Fruit fly (Drosophila melanogaster) whole organism, wandering third instar larva: Measurements from ENCODE around the gene Septin4.

Experiments
- Abd-B ChIP-seq: fragments of >200 bp; optimal IDR thresholded peaks from 2 replicates; lab custom pipeline; 2017; ENCODE audit warnings: missing biosample characterization, missing genetic modification characterization
- CG32264 ChIP-seq: fragments of 200-800 bp; sonication (Bioruptor generic); optimal IDR thresholded peaks from 2 replicates; lab custom pipeline; 2016; ENCODE audit warnings: missing biosample characterization, missing genetic modification characterization
- CG9705 ChIP-seq: fragments of 200-800 bp; sonication (Bioruptor generic); optimal IDR thresholded peaks from 2 replicates; lab custom pipeline; 2018; ENCODE audit warnings: missing biosample characterization, mild to moderate bottlenecking, missing genetic modification characterization
- CrebA ChIP-seq: fragments of 200-800 bp; sonication (Bioruptor generic); optimal IDR thresholded peaks from 2 replicates; lab custom pipeline; 2016; ENCODE audit warnings: missing biosample characterization, mild to moderate bottlenecking, missing genetic modification characterization, borderline replicate concordance
- Dfd ChIP-seq: fragments of >200 bp; optimal IDR thresholded peaks from 2 replicates; lab custom pipeline; 2017; ENCODE audit warnings: missing biosample characterization, missing genetic modification characterization
- Dif ChIP-seq: fragments of 200-275, 200-300 bp; sonication (Bioruptor generic); optimal IDR thresholded peaks from 2 replicates; lab custom pipeline; 2018; ENCODE audit warnings: missing biosample characterization, missing genetic modification characterization; ENCODE audit not compliant: partially characterized antibody
- GATAd ChIP-seq: sonication (Bioruptor generic); optimal IDR thresholded peaks from 2 replicates; lab custom pipeline; 2016; ENCODE audit warnings: missing biosample characterization, missing genetic modification characterization
- HLH106 ChIP-seq: fragments of 200-800 bp; optimal IDR thresholded peaks from 3 replicates; lab custom pipeline; 2019; ENCODE audit warnings: missing biosample characterization, mild to moderate bottlenecking, missing genetic modification characterization, moderate library complexity
- Hnf4 ChIP-seq: fragments of 200-800 bp; sonication (Bioruptor generic); optimal IDR thresholded peaks from 2 replicates; lab custom pipeline; 2016; ENCODE audit warnings: missing biosample characterization, mild to moderate bottlenecking, missing genetic modification characterization
- Jra ChIP-seq: sonication (Bioruptor generic); optimal IDR thresholded peaks from 2 replicates; lab custom pipeline; 2016; ENCODE audit warnings: missing biosample characterization, missing genetic modification characterization
- Mio ChIP-seq: sonication (Bioruptor generic); optimal IDR thresholded peaks from 2 replicates; lab custom pipeline; 2016; ENCODE audit warnings: missing biosample characterization, missing genetic modification characterization
- Myc ChIP-seq: fragments of >200 bp; optimal IDR thresholded peaks from 2 replicates; lab custom pipeline; 2017
- N ChIP-seq: fragments of >200 bp; optimal IDR thresholded peaks from 2 replicates; lab custom pipeline; 2018; ENCODE audit warnings: missing biosample characterization, missing external identifiers, missing genetic modification characterization
- Rel ChIP-seq, 2 experiments: fragments of 200-800 bp; sonication (Bioruptor generic) in 1 of 2; optimal IDR thresholded peaks; 2 replicates in 1 of 2; 3 replicates in 1 of 2; lab custom pipeline; 2016 to 2019; ENCODE audit warnings: mild to moderate bottlenecking in 2 of 2, missing biosample characterization in 2 of 2, missing genetic modification characterization in 2 of 2, moderate library complexity in 1 of 2
- Sp1 ChIP-seq: fragments of 200-800 bp; sonication (Bioruptor generic); optimal IDR thresholded peaks from 3 replicates; lab custom pipeline; 2019; ENCODE audit warnings: missing biosample characterization, mild to moderate bottlenecking, missing genetic modification characterization, moderate library complexity
- br ChIP-seq: fragments of 200-800 bp; sonication (Bioruptor generic); optimal IDR thresholded peaks from 2 replicates; lab custom pipeline; 2016; ENCODE audit warnings: missing biosample characterization, missing genetic modification characterization
- dmrt93B ChIP-seq: fragments of 200-800 bp; sonication (Bioruptor generic); optimal IDR thresholded peaks from 2 replicates; lab custom pipeline; 2018; ENCODE audit warnings: missing biosample characterization, mild to moderate bottlenecking, missing genetic modification characterization
- dsf ChIP-seq: sonication (Bioruptor generic); optimal IDR thresholded peaks from 2 replicates; lab custom pipeline; 2016; ENCODE audit warnings: missing biosample characterization, missing genetic modification characterization, borderline replicate concordance
- ey ChIP-seq: fragments of 200-800 bp; sonication (Bioruptor generic); optimal IDR thresholded peaks from 2 replicates; lab custom pipeline; 2016; ENCODE audit warnings: missing biosample characterization, missing genetic modification characterization
- foxo ChIP-seq, 2 experiments: fragments of 200-800 bp; sonication (Bioruptor generic); optimal IDR thresholded peaks; 2 replicates in 1 of 2; 3 replicates in 1 of 2; lab custom pipeline; 2016 to 2017; ENCODE audit warnings: missing biosample characterization in 2 of 2, missing genetic modification characterization in 2 of 2
- fru ChIP-seq: fragments of 200-800 bp; sonication (Bioruptor generic); optimal IDR thresholded peaks from 3 replicates; lab custom pipeline; 2016; ENCODE audit warnings: missing biosample characterization, mild to moderate bottlenecking, missing genetic modification characterization
- h ChIP-seq: fragments of 200-800 bp; sonication (Bioruptor generic); optimal IDR thresholded peaks from 3 replicates; lab custom pipeline; 2016; ENCODE audit warnings: missing biosample characterization, mild to moderate bottlenecking, missing genetic modification characterization
- lola ChIP-seq: fragments of >200 bp; optimal IDR thresholded peaks from 2 replicates; lab custom pipeline; 2017; ENCODE audit warnings: missing biosample characterization, missing genetic modification characterization
- pan ChIP-seq: fragments of >200 bp; optimal IDR thresholded peaks from 2 replicates; lab custom pipeline; 2017
- psq ChIP-seq: fragments of 200-800 bp; sonication (Bioruptor generic); optimal IDR thresholded peaks from 3 replicates; lab custom pipeline; 2017; ENCODE audit warnings: missing biosample characterization, mild to moderate bottlenecking, missing genetic modification characterization, moderate library complexity
- rgr ChIP-seq: fragments of 200-800 bp; sonication (Bioruptor generic); optimal IDR thresholded peaks from 3 replicates; lab custom pipeline; 2016; ENCODE audit warnings: missing biosample characterization, mild to moderate bottlenecking, missing genetic modification characterization
- tai ChIP-seq: sonication (Bioruptor generic); optimal IDR thresholded peaks from 2 replicates; lab custom pipeline; 2016; ENCODE audit warnings: missing biosample characterization, missing genetic modification characterization
- usp ChIP-seq: fragments of >200 bp; optimal IDR thresholded peaks from 2 replicates; lab custom pipeline; 2017; ENCODE audit warnings: missing biosample characterization, missing genetic modification characterization
- woc ChIP-seq: sonication (Bioruptor generic); optimal IDR thresholded peaks from 2 replicates; lab custom pipeline; 2016; ENCODE audit warnings: missing biosample characterization, mild to moderate bottlenecking, missing genetic modification characterization

Gene Septin4

DNA sequence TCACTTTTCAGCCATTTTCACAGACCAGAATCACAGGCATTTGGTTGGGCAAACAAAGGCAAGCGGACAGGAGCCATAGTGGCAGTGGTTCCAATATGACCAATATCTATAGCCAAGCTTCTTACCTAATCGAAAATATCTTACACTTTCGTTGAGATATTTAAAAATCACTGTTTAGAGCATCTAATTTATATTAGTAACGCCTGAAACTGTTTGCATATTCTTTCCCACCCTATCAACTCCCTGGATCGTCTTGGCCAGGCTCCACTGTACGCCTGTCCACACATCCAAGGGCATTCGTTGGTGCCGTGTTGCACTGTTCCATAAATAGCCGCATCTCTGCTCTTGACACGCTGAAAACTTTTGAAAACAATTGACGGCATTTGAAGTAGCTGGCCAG is 4.5 kb downstream of the Septin4 start:
- TF ChIP-seq HLH106 (tag; lab: Kevin White, UChicago) (no peak), dsf (no peak), usp (GFP tag; lab: Kevin White, UChicago) (no peak), Rel (GFP tag; optimal IDR thresholded peaks at IDR 0.05; lab: Kevin White, UChicago) (no peak), Rel (tag; optimal IDR thresholded peaks at IDR 0.05; lab: Kevin White, UChicago) (no peak), rgr (GFP tag; lab: Kevin White, UChicago) (no peak), br (GFP tag; lab: Kevin White, UChicago) (no peak), woc (GFP tag; lab: Kevin White, UChicago) (no peak)

DNA sequence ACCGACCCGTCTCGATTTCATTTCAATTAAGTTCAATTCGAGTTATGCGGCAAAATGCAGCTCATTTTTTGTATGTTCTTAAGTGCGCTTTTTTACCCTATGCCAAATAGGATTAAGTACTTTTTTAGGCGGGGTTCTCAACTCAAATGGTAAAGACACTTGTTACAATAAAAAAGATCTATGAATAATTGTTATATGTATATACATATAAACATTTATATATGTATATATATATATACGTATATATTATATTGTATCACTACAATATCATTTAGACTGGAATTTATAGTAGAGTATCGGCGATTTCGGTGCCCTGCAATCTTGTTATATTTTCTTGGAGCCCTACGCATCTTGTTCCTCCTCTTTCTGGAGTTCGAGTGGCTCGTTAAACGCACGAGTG is 5.0 kb downstream of the Septin4 start:
- TF ChIP-seq h (GFP tag; lab: Kevin White, UChicago) (no peak), psq (GFP tag; lab: Kevin White, UChicago) (no peak), br (GFP tag; lab: Kevin White, UChicago) (no peak), lola (GFP tag; lab: Kevin White, UChicago) (no peak), Myc (lab: Kevin White, UChicago) (no peak), Sp1 (GFP tag; lab: Kevin White, UChicago) (no peak), Dfd (no peak), woc (GFP tag; lab: Kevin White, UChicago) (no peak), tai (no peak), foxo (GFP tag; optimal IDR thresholded peaks at IDR 0.05; lab: Kevin White, UChicago) (no peak), Mio (GFP tag; lab: Kevin White, UChicago) (no peak)

DNA sequence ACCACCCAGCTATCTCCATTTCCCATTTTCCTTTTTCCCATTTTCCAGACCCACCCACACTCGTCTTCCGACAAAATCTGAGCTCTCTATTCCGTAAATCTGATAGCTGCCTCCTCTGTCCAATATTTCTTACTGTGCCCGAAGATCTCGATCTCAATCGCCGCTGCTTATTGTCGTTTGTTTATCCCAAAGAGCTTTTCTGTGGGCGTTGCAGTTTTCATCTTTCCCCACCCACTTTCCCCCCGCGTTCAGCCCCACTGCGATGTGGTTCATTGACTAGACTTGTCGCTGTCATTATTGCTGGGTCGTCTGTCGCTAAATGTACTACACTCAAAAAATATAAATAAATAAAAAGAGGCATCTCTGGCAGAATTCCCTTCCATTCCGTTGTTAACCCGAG is 5.6 kb downstream of the Septin4 start:
- TF ChIP-seq lola (GFP tag; lab: Kevin White, UChicago) = no peak

DNA sequence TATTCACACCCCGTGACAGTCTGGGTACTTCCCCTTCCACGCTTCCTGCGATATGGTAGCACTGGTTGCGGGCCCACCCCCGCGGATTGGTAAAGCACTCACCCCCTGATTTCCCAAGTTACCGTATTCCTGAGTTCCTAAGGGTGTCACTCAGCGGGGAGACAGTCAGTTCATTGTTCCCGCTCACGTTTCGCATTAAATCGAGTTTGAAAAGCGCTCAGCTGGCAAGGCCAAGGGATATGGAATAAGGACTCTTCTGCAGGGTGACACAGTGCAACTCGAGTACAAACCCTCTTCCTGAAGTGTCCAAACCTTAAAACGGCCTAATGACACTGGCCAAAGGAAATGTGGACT is 6.9 kb downstream of the Septin4 start:
- TF ChIP-seq Rel (GFP tag; optimal IDR thresholded peaks at IDR 0.05; lab: Kevin White, UChicago) (no peak), Rel (tag; optimal IDR thresholded peaks at IDR 0.05; lab: Kevin White, UChicago) (peak; percentile 50), tai (no peak)

DNA sequence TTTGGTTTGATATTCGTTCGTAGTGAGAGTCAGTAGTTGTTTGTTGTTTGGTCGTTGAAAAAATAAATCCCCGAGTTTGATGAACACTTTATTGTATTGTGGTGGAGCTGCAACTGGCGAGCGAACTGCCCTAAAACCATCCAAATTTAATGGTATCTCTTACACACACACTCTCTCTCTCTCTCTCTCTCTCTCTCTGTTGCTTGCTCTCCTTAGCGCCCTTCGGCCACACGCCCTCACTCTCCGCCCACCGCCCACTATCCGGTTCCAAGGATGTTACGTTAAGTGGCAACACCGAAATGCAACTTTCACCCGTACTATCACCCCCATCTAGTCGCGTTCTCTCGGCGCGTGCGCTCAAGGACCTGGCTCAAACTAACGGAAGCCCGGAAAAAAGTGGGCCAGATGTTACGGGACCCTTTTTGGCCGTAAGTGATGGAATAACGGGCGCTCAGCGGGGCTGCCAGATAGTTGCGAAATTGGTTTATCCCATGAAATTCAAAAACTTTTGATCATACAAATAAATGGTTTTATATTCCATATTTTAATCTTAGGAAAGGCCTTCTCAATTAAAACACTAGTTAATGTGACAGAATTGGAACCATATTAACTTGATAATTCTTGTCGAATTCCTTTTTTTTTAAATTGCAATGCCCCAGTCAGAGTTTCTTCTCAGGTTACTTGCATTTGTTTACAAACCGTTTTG is 7.4 kb downstream of the Septin4 start:
- no peak for TF ChIP-seq CG9705 (GFP tag; lab: Kevin White, UChicago)
- TF ChIP-seq dsf = no peak
- TF ChIP-seq Sp1 (GFP tag; lab: Kevin White, UChicago) = no peak
- TF ChIP-seq usp (GFP tag; lab: Kevin White, UChicago) = no peak
- TF ChIP-seq Abd-B = no peak
- TF ChIP-seq Jra = no peak
- no peak for TF ChIP-seq ey (GFP tag; lab: Kevin White, UChicago)
- TF ChIP-seq GATAd (GFP tag; lab: Kevin White, UChicago) = no peak

DNA sequence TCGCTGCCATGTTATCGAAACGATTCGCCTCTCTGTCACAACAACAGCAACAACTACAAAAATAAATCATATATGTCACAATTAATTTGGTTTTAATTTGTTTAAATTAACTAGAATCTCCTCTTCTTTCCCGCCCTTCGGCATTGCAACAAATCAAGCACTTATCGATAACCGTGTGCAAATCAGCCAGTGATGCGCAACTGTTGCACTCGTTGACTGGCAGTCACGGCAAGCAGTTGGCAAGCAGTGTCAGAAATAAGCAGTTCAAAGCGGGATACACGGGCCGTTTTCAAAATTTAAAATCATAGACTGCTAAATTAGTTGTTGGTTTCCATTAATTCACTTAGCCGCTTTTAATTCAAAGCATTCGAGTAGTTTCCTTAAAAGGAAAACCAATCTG is 11.2 kb downstream of the Septin4 start, which contains the start of gene Axs:
TSS of gene Axs (minus strand) at position 131 of the 400 bp plus-strand sequence.
- no peak for TF ChIP-seq Dfd
- no peak for TF ChIP-seq CrebA (GFP tag; lab: Kevin White, UChicago)
- peak in 1 of 2 experiments; percentile 5 for TF ChIP-seq foxo (GFP tag; optimal IDR thresholded peaks at IDR 0.05; lab: Kevin White, UChicago)
- no peak for TF ChIP-seq dsf
- peak; percentile 75 for TF ChIP-seq Myc (lab: Kevin White, UChicago)
- peak; percentile 56 for TF ChIP-seq N (GFP tag; lab: Kevin White, UChicago)
- TF ChIP-seq Jra = peak; percentile 55
- peak; percentile 6 for TF ChIP-seq Dif (GFP tag; lab: Kevin White, UChicago)

DNA sequence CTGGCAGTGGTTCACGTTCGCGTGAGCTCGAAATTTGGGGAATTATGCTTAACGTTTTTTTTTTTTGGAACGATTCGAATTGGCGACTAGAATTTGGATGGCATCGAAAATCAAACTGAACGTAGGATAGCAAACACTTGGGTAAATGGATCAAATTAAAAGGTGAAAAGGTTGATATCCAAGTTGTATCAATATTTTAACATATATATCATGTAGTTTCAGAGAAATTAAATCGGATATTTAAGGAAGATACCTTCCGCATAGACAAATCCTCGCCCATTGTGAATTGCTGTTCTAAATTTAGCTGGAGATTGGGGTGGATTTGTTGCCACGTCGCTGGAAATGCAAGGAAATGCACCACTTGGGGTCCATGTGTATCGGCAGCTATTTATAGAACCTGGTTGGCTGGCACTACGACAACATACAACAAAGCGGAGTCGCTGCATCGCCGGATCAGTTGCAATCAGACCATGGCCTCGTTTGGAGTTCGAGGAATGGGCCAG is 16.1 kb downstream of the Septin4 start, which contains the start of the genes CG13010 and sing:
TSS of gene CG13010 (minus strand) at position 101 of the 503 bp plus-strand sequence.
TSS of gene sing (plus strand) at position 453 of the 503 bp plus-strand sequence.
- TF ChIP-seq Sp1 (GFP tag; lab: Kevin White, UChicago) = no peak
- no peak for TF ChIP-seq Dif (GFP tag; lab: Kevin White, UChicago)
- no peak for TF ChIP-seq dmrt93B (GFP tag; lab: Kevin White, UChicago)
- TF ChIP-seq Abd-B = no peak
- TF ChIP-seq Jra = no peak
- TF ChIP-seq fru (GFP tag; lab: Kevin White, UChicago) = no peak
- no peak for TF ChIP-seq tai
- TF ChIP-seq pan (lab: Kevin White, UChicago) = no peak
- no peak for TF ChIP-seq Hnf4 (GFP tag; lab: Kevin White, UChicago)
- no peak for TF ChIP-seq CG32264 (GFP tag; lab: Kevin White, UChicago)
- no peak for TF ChIP-seq lola (GFP tag; lab: Kevin White, UChicago)
- TF ChIP-seq CG9705 (GFP tag; lab: Kevin White, UChicago) = no peak
